Worm (Caenorhabditis elegans) whole organism, young adult: ENCODE data around the gene rbm-42.

Experiments
- B0336.3 ChIP-seq: fragments of 200-800 bp; sonication (Bioruptor generic); IDR thresholded peaks from 2 replicates; pipeline ENCODE4 v1.3.6; 2022; ENCODE audit warnings: missing genetic modification characterization, missing compliant biosample characterization
- F37B4.10 ChIP-seq: fragments of 200-800 bp; sonication (Bioruptor generic); IDR thresholded peaks from 2 replicates; pipeline ENCODE4 v1.3.6; 2022; ENCODE audit warnings: missing genetic modification characterization, missing compliant biosample characterization
- F49E8.2 ChIP-seq: sonication (generic microtip); optimal IDR thresholded peaks from 3 replicates; lab custom pipeline; 2017; ENCODE audit warnings: missing genetic modification characterization, mild to moderate bottlenecking, missing compliant biosample characterization, antibody characterized with exemption, moderate library complexity; ENCODE audit not compliant: insufficient read depth
- F57A8.1 ChIP-seq: fragments of 200-800 bp; sonication (Bioruptor generic); optimal IDR thresholded peaks from 2 replicates; lab custom pipeline; 2018; ENCODE audit warnings: mild to moderate bottlenecking, missing genetic modification characterization, moderate library complexity, missing compliant biosample characterization
- K12H6.12 ChIP-seq: fragments of 200-800 bp; sonication (Bioruptor generic); optimal IDR thresholded peaks from 2 replicates; lab custom pipeline; 2018; ENCODE audit warnings: mild to moderate bottlenecking, missing genetic modification characterization, missing compliant biosample characterization
- Y95B8A.8 ChIP-seq: fragments of 200-800 bp; sonication (Bioruptor generic); IDR thresholded peaks from 2 replicates; pipeline ENCODE4 v1.3.6; 2022; ENCODE audit warnings: missing genetic modification reagents, missing genetic modification characterization, missing compliant biosample characterization
- ZK185.1 ChIP-seq: sonication (generic microtip); optimal IDR thresholded peaks from 2 replicates; lab custom pipeline; 2016; ENCODE audit warnings: mild to moderate bottlenecking, missing genetic modification characterization, missing compliant biosample characterization; ENCODE audit not compliant: poor library complexity, severe bottlenecking
- athp-1 ChIP-seq: sonication (generic microtip); optimal IDR thresholded peaks from 2 replicates; lab custom pipeline; 2017; ENCODE audit warnings: mild to moderate bottlenecking, missing genetic modification characterization, missing compliant biosample characterization
- attf-5 ChIP-seq: fragments of 200-800 bp; sonication (Bioruptor generic); optimal IDR thresholded peaks from 2 replicates; lab custom pipeline; 2018; ENCODE audit warnings: mild to moderate bottlenecking, missing genetic modification characterization, missing compliant biosample characterization
- attf-6 ChIP-seq: fragments of 200-800 bp; sonication (Bioruptor generic); IDR thresholded peaks from 2 replicates; pipeline ENCODE4 v1.3.6; 2022; ENCODE audit warnings: missing genetic modification reagents, missing genetic modification characterization, missing compliant biosample characterization
- ceh-91 ChIP-seq: fragments of 200-800 bp; sonication (Bioruptor generic); IDR thresholded peaks from 2 replicates; pipeline ENCODE4 v1.3.6; 2022; ENCODE audit warnings: missing genetic modification reagents, missing genetic modification characterization, missing compliant biosample characterization
- dox-1 ChIP-seq: fragments of 200-800 bp; sonication (Bioruptor generic); IDR thresholded peaks from 2 replicates; pipeline ENCODE4 v1.3.6; 2022; ENCODE audit warnings: missing genetic modification reagents, missing genetic modification characterization, missing compliant biosample characterization
- dpff-1 ChIP-seq: sonication (generic microtip); optimal IDR thresholded peaks from 2 replicates; lab custom pipeline; 2017; ENCODE audit warnings: mild to moderate bottlenecking, missing genetic modification characterization, missing compliant biosample characterization
- efl-1 ChIP-seq: fragments of 150-350 bp; optimal IDR thresholded peaks from 2 replicates; lab custom pipeline; 2014; ENCODE audit warnings: missing biosample characterization, missing genetic modification reagents, missing genetic modification characterization
- egl-18 ChIP-seq: fragments of 200-800 bp; sonication (Bioruptor generic); IDR thresholded peaks from 2 replicates; pipeline ENCODE4 v1.3.6; 2022; ENCODE audit warnings: missing genetic modification reagents, missing genetic modification characterization, missing compliant biosample characterization
- hmg-1.2 ChIP-seq: fragments of 200-800 bp; sonication (Bioruptor generic); IDR thresholded peaks from 2 replicates; pipeline ENCODE4 v1.3.6; 2022; ENCODE audit warnings: missing genetic modification reagents, missing genetic modification characterization, missing compliant biosample characterization
- lin-26 ChIP-seq: fragments of 200-800 bp; sonication (Bioruptor generic); IDR thresholded peaks from 2 replicates; pipeline ENCODE4 v1.3.6; 2022; ENCODE audit warnings: missing genetic modification reagents, missing genetic modification characterization, missing compliant biosample characterization
- lin-35 ChIP-seq, 3 experiments: fragments of 150-350 bp in 2 of 3; sonication (generic microtip) in 1 of 3; optimal IDR thresholded peaks; 2 replicates each; lab custom pipeline; 2014 to 2018; ENCODE audit warnings: missing biosample characterization in 3 of 3, missing genetic modification characterization in 3 of 3, missing genetic modification reagents in 3 of 3
- lin-40 ChIP-seq: sonication (generic microtip); optimal IDR thresholded peaks from 2 replicates; lab custom pipeline; 2016; ENCODE audit warnings: missing genetic modification characterization, mild to moderate bottlenecking, missing compliant biosample characterization, missing genotype, missing genetic modification reagents
- lin-54 ChIP-seq: fragments of 200-800 bp; sonication (Bioruptor generic); optimal IDR thresholded peaks from 2 replicates; lab custom pipeline; 2018; ENCODE audit warnings: mild to moderate bottlenecking, missing genetic modification characterization, missing compliant biosample characterization
- lsl-1 ChIP-seq: fragments of 200-800 bp; sonication (Bioruptor generic); optimal IDR thresholded peaks from 2 replicates; lab custom pipeline; 2018; ENCODE audit warnings: mild to moderate bottlenecking, missing genetic modification characterization, moderate library complexity, missing compliant biosample characterization
- madf-6 ChIP-seq: fragments of 200-800 bp; sonication (Bioruptor generic); IDR thresholded peaks from 2 replicates; pipeline ENCODE4 v1.3.6; 2022; ENCODE audit warnings: missing genetic modification reagents, missing genetic modification characterization, missing compliant biosample characterization
- nfya-1 ChIP-seq: sonication (generic microtip); optimal IDR thresholded peaks from 2 replicates; lab custom pipeline; 2017; ENCODE audit warnings: antibody characterized with exemption, missing compliant biosample characterization, missing genetic modification characterization, borderline replicate concordance; ENCODE audit not compliant: insufficient read depth
- nhr-27 ChIP-seq: fragments of 200-800 bp; sonication (Bioruptor generic); optimal IDR thresholded peaks from 2 replicates; lab custom pipeline; 2018; ENCODE audit warnings: mild to moderate bottlenecking, missing genetic modification characterization, moderate library complexity, missing compliant biosample characterization
- nhr-80 ChIP-seq: sonication (generic microtip); optimal IDR thresholded peaks from 2 replicates; lab custom pipeline; 2016; ENCODE audit warnings: missing genetic modification characterization, missing compliant biosample characterization
- nhr-90 ChIP-seq: sonication (generic microtip); optimal IDR thresholded peaks from 2 replicates; lab custom pipeline; 2016; ENCODE audit warnings: missing genotype, mild to moderate bottlenecking, missing genetic modification characterization, missing compliant biosample characterization
- pbrm-1 ChIP-seq: fragments of 200-800 bp; sonication (Bioruptor generic); IDR thresholded peaks from 2 replicates; pipeline ENCODE4 v1.3.6; 2022; ENCODE audit warnings: missing genetic modification reagents, missing genetic modification characterization, missing compliant biosample characterization
- pha-4 ChIP-seq: fragments of 150-350 bp; sonication (generic microtip); optimal IDR thresholded peaks from 2 replicates; lab custom pipeline; 2014; ENCODE audit warnings: missing biosample characterization, missing genetic modification reagents, missing genetic modification characterization
- rcor-1 ChIP-seq: fragments of 200-800 bp; sonication (Bioruptor generic); IDR thresholded peaks from 2 replicates; pipeline ENCODE4 v1.3.6; 2022; ENCODE audit warnings: missing genetic modification reagents, missing genetic modification characterization, missing compliant biosample characterization
- sdz-38 ChIP-seq: sonication (generic microtip); optimal IDR thresholded peaks from 2 replicates; lab custom pipeline; 2016; ENCODE audit warnings: missing genotype, missing genetic modification characterization, missing compliant biosample characterization
- sea-2 ChIP-seq: fragments of 200-800 bp; sonication (Bioruptor generic); IDR thresholded peaks from 2 replicates; pipeline ENCODE4 v1.3.6; 2022; ENCODE audit warnings: missing genetic modification characterization, missing compliant biosample characterization
- snpc-1.3 ChIP-seq: sonication (generic microtip); optimal IDR thresholded peaks from 2 replicates; lab custom pipeline; 2017; ENCODE audit warnings: missing genetic modification characterization, mild to moderate bottlenecking, missing compliant biosample characterization, antibody characterized with exemption, moderate library complexity, missing genotype, missing genetic modification reagents; ENCODE audit not compliant: insufficient read depth
- snpc-4 ChIP-seq, 5 experiments: fragments of 150-350 bp in 1 of 5; sonication (generic microtip) in 4 of 5; optimal IDR thresholded peaks; 2 replicates each; lab custom pipeline; 2014 to 2018; ENCODE audit warnings: missing genetic modification characterization in 5 of 5, missing biosample characterization in 3 of 5, antibody characterized with exemption in 2 of 5, mild to moderate bottlenecking in 2 of 5, missing compliant biosample characterization in 2 of 5, missing genotype in 2 of 5, moderate library complexity in 2 of 5, missing genetic modification reagents in 1 of 5
- tlf-1 ChIP-seq: fragments of 200-800 bp; sonication (Bioruptor generic); optimal IDR thresholded peaks from 2 replicates; lab custom pipeline; 2018; ENCODE audit warnings: mild to moderate bottlenecking, missing genetic modification characterization, missing compliant biosample characterization
- unc-62 ChIP-seq: fragments of 150-350 bp; optimal IDR thresholded peaks from 2 replicates; lab custom pipeline; 2014; ENCODE audit warnings: missing biosample characterization, missing genetic modification reagents, missing genetic modification characterization
- xnd-1 ChIP-seq: sonication (generic microtip); optimal IDR thresholded peaks from 2 replicates; lab custom pipeline; 2016; ENCODE audit warnings: missing genotype, missing genetic modification reagents, missing genetic modification characterization, missing compliant biosample characterization
- ztf-3 ChIP-seq: fragments of 200-800 bp; sonication (Bioruptor generic); optimal IDR thresholded peaks from 2 replicates; lab custom pipeline; 2018; ENCODE audit warnings: mild to moderate bottlenecking, missing genetic modification characterization, missing compliant biosample characterization

Gene rbm-42

DNA sequence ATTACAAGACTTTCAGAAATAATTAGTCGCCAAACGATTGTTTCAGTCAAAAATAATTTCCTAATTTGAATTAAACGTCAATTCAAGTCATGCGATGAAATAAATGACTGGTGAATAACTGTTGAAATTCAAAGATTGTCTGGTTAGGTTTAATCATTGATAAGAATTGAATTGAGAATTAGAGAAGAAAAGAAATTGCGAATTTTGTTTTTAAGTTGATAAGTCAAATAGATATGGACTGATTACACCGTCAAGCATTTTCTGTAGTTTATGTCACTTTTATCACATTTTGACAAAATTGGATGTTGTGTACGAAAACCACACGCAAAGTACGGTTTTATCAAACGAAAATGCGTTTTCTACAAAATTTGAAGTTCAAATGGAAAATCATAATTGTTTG is 48.2 kb upstream of the rbm-42 start (continued):
- TF ChIP-seq nhr-80 (tag; lab: Kevin White, UChicago) (peak; percentile 90), pbrm-1 (GFP tag; lab: Robert Waterston, UW) (no peak), efl-1 (GFP tag; lab: Kevin White, UChicago) (no peak), hmg-1.2 (GFP tag; lab: Robert Waterston, UW) (no peak), F49E8.2 (tag; lab: Kevin White, UChicago) (no peak), tlf-1 (no peak), sea-2 (no peak), K12H6.12 (tag; lab: Kevin White, UChicago) (no peak), snpc-4 (GFP tag; optimal IDR thresholded peaks at IDR 0.05; lab: Kevin White, UChicago) (no peak), snpc-4 (tag; optimal IDR thresholded peaks at IDR 0.05; lab: Kevin White, UChicago) (peak in 1 of 4 experiments; percentile 17), ceh-91 (no peak), lsl-1 (no peak), dox-1 (GFP tag; lab: Robert Waterston, UW) (no peak), madf-6 (GFP tag; lab: Robert Waterston, UW) (no peak), rcor-1 (GFP tag; lab: Robert Waterston, UW) (no peak), B0336.3 (GFP tag; lab: Robert Waterston, UW) (no peak), nhr-90 (tag; lab: Kevin White, UChicago) (no peak), lin-26 (GFP tag; lab: Robert Waterston, UW) (no peak), unc-62 (GFP tag; lab: Kevin White, UChicago) (peak; percentile 82), snpc-1.3 (tag; lab: Kevin White, UChicago) (no peak), F57A8.1 (GFP tag; lab: Kevin White, UChicago) (no peak), xnd-1 (tag; lab: Kevin White, UChicago) (no peak), attf-5 (GFP tag; lab: Kevin White, UChicago) (peak; percentile 46), lin-35 (GFP tag; optimal IDR thresholded peaks at IDR 0.05; lab: Kevin White, UChicago) (no peak), Y95B8A.8 (no peak; the same call in 1 of the 2 replicates)

DNA sequence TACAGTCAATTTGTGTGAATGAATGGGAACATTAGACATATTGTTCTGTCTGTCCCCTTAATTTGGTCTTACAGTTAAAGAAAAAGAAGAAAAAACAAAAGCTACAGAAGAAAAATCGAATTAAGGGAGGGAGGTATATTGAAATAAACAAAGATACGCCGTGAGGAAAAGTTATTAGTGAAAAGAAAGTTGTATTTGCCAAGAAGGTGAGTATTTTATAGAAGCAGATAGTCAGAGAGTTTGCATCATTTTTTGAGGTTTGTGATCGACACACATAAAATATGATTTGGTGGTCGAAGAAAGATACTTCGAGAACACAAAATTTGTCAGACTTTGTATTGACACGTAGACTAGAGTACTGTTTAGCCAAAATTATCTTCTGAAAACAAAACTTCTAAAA is 47.3 kb upstream of the rbm-42 start:
- peak; percentile 1 for TF ChIP-seq lin-54 (GFP tag; lab: Kevin White, UChicago)
- peak; percentile 29 for TF ChIP-seq nhr-80 (tag; lab: Kevin White, UChicago)
- no peak for TF ChIP-seq nhr-27 (tag; lab: Kevin White, UChicago)
- no peak for TF ChIP-seq nfya-1 (tag; lab: Kevin White, UChicago)
- no peak for TF ChIP-seq lin-40
- TF ChIP-seq pha-4 (tag; lab: Kevin White, UChicago): peak; percentile 22
- TF ChIP-seq sdz-38: no peak
- no peak for TF ChIP-seq ztf-3 (GFP tag; lab: Kevin White, UChicago)

DNA sequence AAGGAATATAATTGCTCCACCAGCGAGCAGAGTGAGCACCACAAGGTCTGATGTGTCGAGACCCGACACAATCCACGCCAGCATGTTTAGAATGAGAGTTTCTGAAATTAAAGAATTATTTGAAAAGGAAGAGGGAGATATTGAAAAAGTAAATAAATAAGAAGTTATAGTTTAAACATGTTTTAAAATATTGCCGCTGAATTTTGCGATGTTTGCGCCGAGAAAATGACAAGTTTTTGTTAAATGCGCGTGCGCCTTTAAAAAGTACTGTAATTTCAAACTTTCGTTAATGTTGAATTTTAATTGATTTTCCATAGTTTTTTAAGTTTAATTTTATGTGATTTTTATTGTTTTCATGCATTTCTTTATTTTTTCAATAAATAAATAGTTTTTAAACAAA is 46.5 kb upstream of the rbm-42 start, which contains the start of gene emb-8:
emb-8 (minus strand) TSS at position 101 of the 400 bp plus-strand sequence.
- TF ChIP-seq dpff-1 (no peak), egl-18 (GFP tag; lab: Robert Waterston, UW) (0 out of 2 replicates have a peak, but pooled peaks have one; percentile 31), ZK185.1 (tag; lab: Kevin White, UChicago) (no peak), attf-6 (peak; percentile 32; the same call in 1 of the 2 replicates), athp-1 (tag; lab: Kevin White, UChicago) (no peak), F37B4.10 (GFP tag; lab: Robert Waterston, UW) (no peak)
- TF ChIP-seq, all 124 proteins: peak for 2
